Worm (Caenorhabditis elegans) whole organism, L1 larva: Measurements from ENCODE around the gene F47G9.6.

Experiments used
- ama-1 ChIP-seq: fragments of 150-350 bp; optimal IDR thresholded peaks from 2 replicates; lab custom pipeline; 2014
- efl-1 ChIP-seq, 4 experiments: fragments of 150-350 bp; optimal IDR thresholded peaks in 3 of 4; peaks in 1 of 4; 1 replicate in 1 of 4; 2 replicates in 3 of 4; lab custom pipeline; 2014; ENCODE audit warnings: missing biosample characterization in 2 of 4, missing genetic modification characterization in 2 of 4, missing genetic modification reagents in 2 of 4
- jun-1 ChIP-seq: fragments of 150-350 bp; optimal IDR thresholded peaks from 2 replicates; lab custom pipeline; 2014; ENCODE audit warnings: missing biosample characterization, missing genetic modification reagents, missing genetic modification characterization
- lsy-2 ChIP-seq, 2 experiments: fragments of 150-350 bp; optimal IDR thresholded peaks; 2 replicates each; lab custom pipeline; 2014; ENCODE audit warnings: missing biosample characterization in 2 of 2, missing genetic modification characterization in 2 of 2
- nhr-11 ChIP-seq: fragments of 150-350 bp; optimal IDR thresholded peaks from 2 replicates; lab custom pipeline; 2014; ENCODE audit warnings: missing biosample characterization, missing genetic modification characterization
- nhr-12 ChIP-seq: sonication (generic microtip); optimal IDR thresholded peaks from 2 replicates; lab custom pipeline; 2017; ENCODE audit warnings: missing biosample characterization, missing genetic modification characterization
- nhr-19 ChIP-seq: fragments of 200-800 bp; sonication (Bioruptor generic); conservative IDR thresholded peaks from 2 replicates; pipeline ENCODE4 v1.3.6; 2022; ENCODE audit warnings: missing genetic modification characterization, missing compliant biosample characterization
- nhr-237 ChIP-seq: fragments of 150-350 bp; optimal IDR thresholded peaks from 2 replicates; lab custom pipeline; 2014; ENCODE audit warnings: missing biosample characterization, missing genetic modification characterization
- nhr-90 ChIP-seq: sonication (generic microtip); optimal IDR thresholded peaks from 2 replicates; lab custom pipeline; 2016; ENCODE audit warnings: mild to moderate bottlenecking, missing genetic modification characterization, missing compliant biosample characterization; ENCODE audit not compliant: poor library complexity
- snpc-4 ChIP-seq: fragments of 150-350 bp; optimal IDR thresholded peaks from 2 replicates; lab custom pipeline; 2014; ENCODE audit warnings: missing biosample characterization, missing genetic modification characterization
- sup-37 ChIP-seq: fragments of 200-800 bp; sonication (Bioruptor generic); optimal IDR thresholded peaks from 2 replicates; lab custom pipeline; 2018; ENCODE audit warnings: mild to moderate bottlenecking, missing genetic modification characterization, missing compliant biosample characterization
- tbx-2 ChIP-seq: sonication (generic microtip); optimal IDR thresholded peaks from 2 replicates; lab custom pipeline; 2016; ENCODE audit warnings: missing genetic modification characterization, missing compliant biosample characterization
- unc-62 ChIP-seq: fragments of 150-350 bp; optimal IDR thresholded peaks from 2 replicates; lab custom pipeline; 2014; ENCODE audit warnings: missing biosample characterization, missing genetic modification reagents, missing genetic modification characterization

ce11 chrV:11314025-11314880 is 14.9 kb upstream of the F47G9.6 start:
- TF ChIP-seq sup-37 (GFP tag; lab: Kevin White, UChicago) (peak; percentile 52), nhr-237 (tag; lab: Kevin White, UChicago) (no peak), tbx-2 (tag; lab: Kevin White, UChicago) (peak; percentile 64), jun-1 (tag; lab: Kevin White, UChicago) (peak; percentile 82), nhr-11 (tag; lab: Kevin White, UChicago) (no peak), snpc-4 (peak; percentile 70), nhr-12 (tag; lab: Kevin White, UChicago) (no peak), nhr-90 (tag; lab: Kevin White, UChicago) (peak; percentile 84), ama-1 (no peak), unc-62 (GFP tag; lab: Kevin White, UChicago) (no peak), lsy-2 (tag; optimal IDR thresholded peaks at IDR 0.05; lab: Kevin White, UChicago) (peak; percentile 62 to 81), nhr-19 (GFP tag; lab: Robert Waterston, UW) (peak; percentile 78), efl-1 (optimal IDR thresholded peaks at IDR 0.05; lab: Kevin White, UChicago) (peak; percentile 50 to 63), efl-1 (GFP tag; optimal IDR thresholded peaks at IDR 0.05 in 1 of 2; lab: Kevin White, UChicago) (peak; percentile 41 to 94)
